Fruit fly (Drosophila melanogaster): ENCODE data around the gene btl.

Gene btl

dm6 chr3L:14053073-14053643 lies 22.4 kb upstream of the btl start, which contains the start of the genes CG13484 and Frl:
Gene CG13484, minus strand, starts transcription at chr3L:14053079.
Gene Frl, plus strand, starts transcription at chr3L:14053215.
- TF ChIP-seq CG10348 (GFP tag; IDR thresholded peaks at IDR 0.05) (no peak), CG8301 (tag; optimal IDR thresholded peaks at IDR 0.05) (peak; percentile 18), gl (tag; optimal IDR thresholded peaks at IDR 0.05) (peak; percentile 17), fd96Ca (GFP tag; IDR thresholded peaks at IDR 0.05) (no peak), Snoo (tag; optimal IDR thresholded peaks at IDR 0.05) (peak; percentile 30), Pif1B (GFP tag; optimal IDR thresholded peaks at IDR 0.05) (no peak), CG9948 (tag; optimal IDR thresholded peaks at IDR 0.05) (no peak), CG12605 (GFP tag; IDR thresholded peaks at IDR 0.05) (no peak), CG14655 (GFP tag; optimal IDR thresholded peaks at IDR 0.05) (no peak), EcR (GFP tag; optimal IDR thresholded peaks at IDR 0.05) (peak; percentile 60), CG8159 (tag; optimal IDR thresholded peaks at IDR 0.05) (peak; percentile 33), CG17806 (tag; optimal IDR thresholded peaks at IDR 0.05) (peak; percentile 17), rn (GFP tag; IDR thresholded peaks at IDR 0.05) (no peak), Ets98B (GFP tag; IDR thresholded peaks at IDR 0.05) (peak; percentile 16; the same call in 1 of the 2 replicates), D1 (tag; optimal IDR thresholded peaks at IDR 0.05) (peak; percentile 27), CG15710 (tag; optimal IDR thresholded peaks at IDR 0.05) (no peak), CG13204 (GFP tag; optimal IDR thresholded peaks at IDR 0.05) (peak; percentile 28), CG32121 (GFP tag; IDR thresholded peaks at IDR 0.05) (peak; percentile 29; the same call in 1 of the 2 replicates), Pif1A (GFP tag; optimal IDR thresholded peaks at IDR 0.05) (no peak), CG4496 (GFP tag; IDR thresholded peaks at IDR 0.05) (peak; percentile 65; the same call in 2 of the 3 replicates), CG34367 (tag; optimal IDR thresholded peaks at IDR 0.05) (peak; percentile 4)

dm6 chr3L:14053806-14054205 lies 21.8 kb upstream of the btl start:
- TF ChIP-seq CG12605 (GFP tag; IDR thresholded peaks at IDR 0.05) (no peak), gl (tag; optimal IDR thresholded peaks at IDR 0.05) (no peak), Pif1B (GFP tag; optimal IDR thresholded peaks at IDR 0.05) (no peak), D1 (tag; optimal IDR thresholded peaks at IDR 0.05) (no peak)

dm6 chr3L:14055260-14055696 lies 20.3 kb upstream of the btl start:
- TF ChIP-seq CG4496 (GFP tag; IDR thresholded peaks at IDR 0.05) (no peak), CG34367 (tag; optimal IDR thresholded peaks at IDR 0.05) (no peak), CG9948 (tag; optimal IDR thresholded peaks at IDR 0.05) (no peak), EcR (GFP tag; optimal IDR thresholded peaks at IDR 0.05) (no peak), CG14655 (GFP tag; optimal IDR thresholded peaks at IDR 0.05) (peak; percentile 43), Snoo (tag; optimal IDR thresholded peaks at IDR 0.05) (peak; percentile 34), CG32121 (GFP tag; IDR thresholded peaks at IDR 0.05) (no peak), fd96Ca (GFP tag; IDR thresholded peaks at IDR 0.05) (no peak), gl (tag; optimal IDR thresholded peaks at IDR 0.05) (no peak), Ets98B (GFP tag; IDR thresholded peaks at IDR 0.05) (no peak), CG17806 (tag; optimal IDR thresholded peaks at IDR 0.05) (peak; percentile 4), Pif1A (GFP tag; optimal IDR thresholded peaks at IDR 0.05) (peak; percentile 51), CG8301 (tag; optimal IDR thresholded peaks at IDR 0.05) (peak; percentile 4), CG12605 (GFP tag; IDR thresholded peaks at IDR 0.05) (no peak), CG13204 (GFP tag; optimal IDR thresholded peaks at IDR 0.05) (no peak), Pif1B (GFP tag; optimal IDR thresholded peaks at IDR 0.05) (no peak), D1 (tag; optimal IDR thresholded peaks at IDR 0.05) (peak; percentile 3), CG15710 (tag; optimal IDR thresholded peaks at IDR 0.05) (peak; percentile 3), CG10348 (GFP tag; IDR thresholded peaks at IDR 0.05) (no peak), CG8159 (tag; optimal IDR thresholded peaks at IDR 0.05) (peak; percentile 28), rn (GFP tag; IDR thresholded peaks at IDR 0.05) (no peak)

DNA sequence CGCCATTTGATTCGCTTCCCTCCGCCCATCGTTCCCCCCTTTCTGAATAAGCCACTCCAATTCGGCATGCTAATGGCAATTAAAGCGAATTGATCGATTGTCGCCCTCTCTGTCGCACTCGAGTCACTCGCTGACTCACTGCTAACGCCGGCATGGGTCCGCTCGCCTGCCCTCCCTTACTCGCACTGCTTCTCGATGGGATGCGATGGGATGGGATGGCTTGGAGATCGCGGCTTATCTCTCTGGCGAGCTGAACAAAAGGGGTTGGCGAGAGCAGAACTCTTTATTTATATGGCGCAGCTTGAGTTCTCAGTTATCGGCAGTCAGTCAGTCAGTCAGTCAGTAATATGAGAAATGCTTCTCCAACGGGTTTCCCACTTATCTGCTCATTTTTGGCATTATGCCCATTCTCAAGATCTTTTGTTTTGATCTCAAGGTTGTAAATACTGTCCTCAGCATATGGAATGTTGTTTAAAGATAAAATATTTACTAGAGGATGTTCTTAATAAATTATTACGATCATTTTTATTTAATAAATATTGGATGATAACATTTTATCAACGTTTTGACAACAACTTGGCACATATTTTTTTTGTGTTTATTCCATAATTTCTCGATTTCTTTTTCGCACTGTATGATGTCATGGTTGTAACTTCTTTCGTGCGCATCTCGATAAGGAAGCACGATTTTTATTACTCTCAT lies 19.6 kb upstream of the btl start:
- TF ChIP-seq CG14655 (GFP tag; optimal IDR thresholded peaks at IDR 0.05) = no peak
- no peak for TF ChIP-seq CG12605 (GFP tag; IDR thresholded peaks at IDR 0.05)
- peak; percentile 90 for TF ChIP-seq CG13204 (GFP tag; optimal IDR thresholded peaks at IDR 0.05)
- TF ChIP-seq CG8159 (tag; optimal IDR thresholded peaks at IDR 0.05) = no peak

dm6 chr3L:14056816-14057215 lies 18.8 kb upstream of the btl start:
- TF ChIP-seq CG8159 (tag; optimal IDR thresholded peaks at IDR 0.05) (no peak), CG17806 (tag; optimal IDR thresholded peaks at IDR 0.05) (no peak), EcR (GFP tag; optimal IDR thresholded peaks at IDR 0.05) (no peak), Snoo (tag; optimal IDR thresholded peaks at IDR 0.05) (no peak)

dm6 chr3L:14059266-14059974 lies 16.2 kb upstream of the btl start:
- TF ChIP-seq rn (GFP tag; IDR thresholded peaks at IDR 0.05) (no peak), CG15710 (tag; optimal IDR thresholded peaks at IDR 0.05) (peak; percentile 36), Ets98B (GFP tag; IDR thresholded peaks at IDR 0.05) (peak; percentile 48), CG14655 (GFP tag; optimal IDR thresholded peaks at IDR 0.05) (peak; percentile 37), CG8301 (tag; optimal IDR thresholded peaks at IDR 0.05) (peak; percentile 20), EcR (GFP tag; optimal IDR thresholded peaks at IDR 0.05) (peak; percentile 86), CG10348 (GFP tag; IDR thresholded peaks at IDR 0.05) (no peak), Snoo (tag; optimal IDR thresholded peaks at IDR 0.05) (no peak), Pif1B (GFP tag; optimal IDR thresholded peaks at IDR 0.05) (peak; percentile 47), CG12605 (GFP tag; IDR thresholded peaks at IDR 0.05) (peak; percentile 71), CG34367 (tag; optimal IDR thresholded peaks at IDR 0.05) (peak; percentile 17), CG4496 (GFP tag; IDR thresholded peaks at IDR 0.05) (peak; percentile 51; the same call in 2 of the 3 replicates), Pif1A (GFP tag; optimal IDR thresholded peaks at IDR 0.05) (peak; percentile 46), CG32121 (GFP tag; IDR thresholded peaks at IDR 0.05) (peak; percentile 45), D1 (tag; optimal IDR thresholded peaks at IDR 0.05) (no peak), CG8159 (tag; optimal IDR thresholded peaks at IDR 0.05) (peak; percentile 46), gl (tag; optimal IDR thresholded peaks at IDR 0.05) (peak; percentile 66), CG13204 (GFP tag; optimal IDR thresholded peaks at IDR 0.05) (peak; percentile 44), CG17806 (tag; optimal IDR thresholded peaks at IDR 0.05) (peak; percentile 12), fd96Ca (GFP tag; IDR thresholded peaks at IDR 0.05) (peak; percentile 68; the same call in 2 of the 3 replicates), CG9948 (tag; optimal IDR thresholded peaks at IDR 0.05) (no peak)

Data from whole organism, pupa.